Fruit fly (Drosophila melanogaster) whole organism, embryonic: ENCODE data around the gene ClC-c.
A peak's percentile ranks its signal among the peaks of the same experiment; 100 is the strongest.

Source experiments
- Bgb ChIP-seq: fragments of 200-800 bp; sonication (Bioruptor generic); IDR thresholded peaks from 2 replicates; pipeline ENCODE4 v1.3.6; 2022; ENCODE audit warnings: missing biosample characterization, missing genetic modification characterization; ENCODE audit not compliant: partially characterized antibody
- CG10274 ChIP-seq: fragments of 200-800 bp; sonication (Bioruptor generic); optimal IDR thresholded peaks from 3 replicates; lab custom pipeline; 2017; ENCODE audit warnings: missing biosample characterization, mild to moderate bottlenecking, missing genetic modification characterization
- CG10654 ChIP-seq: fragments of 200-800 bp; sonication (Bioruptor generic); optimal IDR thresholded peaks from 2 replicates; lab custom pipeline; 2016; ENCODE audit warnings: missing biosample characterization, missing genetic modification characterization
- CG12104 ChIP-seq: fragments of 200-800 bp; sonication (Bioruptor generic); optimal IDR thresholded peaks from 3 replicates; lab custom pipeline; 2016; ENCODE audit warnings: missing biosample characterization, missing genetic modification characterization
- CG18619 ChIP-seq: fragments of 200-800 bp; sonication (Bioruptor generic); optimal IDR thresholded peaks from 3 replicates; lab custom pipeline; 2017; ENCODE audit warnings: missing biosample characterization, mild to moderate bottlenecking, missing genetic modification characterization
- CG30431 ChIP-seq: fragments of 200-800 bp; sonication (Bioruptor generic); optimal IDR thresholded peaks from 2 replicates; lab custom pipeline; 2017; ENCODE audit warnings: missing biosample characterization, missing genetic modification characterization
- CG3065 ChIP-seq: fragments of 200-800 bp; sonication (Bioruptor generic); optimal IDR thresholded peaks from 2 replicates; lab custom pipeline; 2016; ENCODE audit warnings: missing biosample characterization, missing genetic modification characterization
- CG3163 ChIP-seq: fragments of 200-800 bp; sonication (Bioruptor generic); optimal IDR thresholded peaks from 3 replicates; lab custom pipeline; 2016; ENCODE audit warnings: missing biosample characterization, missing genetic modification characterization
- CG33213 ChIP-seq: fragments of 200-800 bp; sonication (Bioruptor generic); optimal IDR thresholded peaks from 3 replicates; lab custom pipeline; 2016; ENCODE audit warnings: missing biosample characterization, missing genetic modification characterization
- CG3995 ChIP-seq: fragments of 200-800 bp; sonication (Bioruptor generic); optimal IDR thresholded peaks from 3 replicates; lab custom pipeline; 2016; ENCODE audit warnings: missing biosample characterization, missing genetic modification characterization
- CG42726 ChIP-seq: fragments of 200-800 bp; sonication (Bioruptor generic); IDR thresholded peaks from 2 replicates; pipeline ENCODE4 v1.3.6; 2022; ENCODE audit warnings: missing biosample characterization, missing genetic modification characterization; ENCODE audit not compliant: partially characterized antibody
- CG4424 ChIP-seq: fragments of 200-800 bp; sonication (Bioruptor generic); optimal IDR thresholded peaks from 3 replicates; lab custom pipeline; 2016; ENCODE audit warnings: missing biosample characterization, missing genetic modification characterization
- CG4730 ChIP-seq: fragments of 200-800 bp; sonication (Bioruptor generic); IDR thresholded peaks from 2 replicates; pipeline ENCODE4 v1.3.6; 2022; ENCODE audit warnings: missing biosample characterization, missing genetic modification characterization
- CG5245 ChIP-seq: fragments of 200-800 bp; sonication (Bioruptor generic); optimal IDR thresholded peaks from 3 replicates; lab custom pipeline; 2016; ENCODE audit warnings: missing biosample characterization, missing genetic modification characterization
- CG6813 ChIP-seq: fragments of 200-800 bp; sonication (Bioruptor generic); optimal IDR thresholded peaks from 2 replicates; lab custom pipeline; 2017; ENCODE audit warnings: missing biosample characterization, missing genetic modification characterization, mild to moderate bottlenecking, moderate library complexity, missing genetic modification reagents
- CG7372 ChIP-seq: fragments of 200-800 bp; sonication (Bioruptor generic); IDR thresholded peaks from 2 replicates; pipeline ENCODE4 v1.3.6; 2022; ENCODE audit warnings: missing biosample characterization, missing genetic modification characterization
- CG7556 ChIP-seq: fragments of 200-800 bp; sonication (Bioruptor generic); optimal IDR thresholded peaks from 2 replicates; lab custom pipeline; 2017; ENCODE audit warnings: missing biosample characterization, mild to moderate bottlenecking, missing genetic modification characterization
- CG7963 ChIP-seq: fragments of 200-800 bp; sonication (Bioruptor generic); IDR thresholded peaks from 3 replicates; pipeline ENCODE4 v1.3.6; 2022; ENCODE audit warnings: missing biosample characterization, missing genetic modification characterization; ENCODE audit not compliant: partially characterized antibody
- CG8089 ChIP-seq: fragments of 200-800 bp; sonication (Bioruptor generic); optimal IDR thresholded peaks from 3 replicates; lab custom pipeline; 2016; ENCODE audit warnings: missing biosample characterization, missing genetic modification characterization
- CG9609 ChIP-seq: fragments of 200-800 bp; sonication (Bioruptor generic); optimal IDR thresholded peaks from 3 replicates; lab custom pipeline; 2016; ENCODE audit warnings: missing biosample characterization, missing genetic modification characterization
- Dad ChIP-seq: fragments of 200-800 bp; sonication (Bioruptor generic); optimal IDR thresholded peaks from 3 replicates; lab custom pipeline; 2016; ENCODE audit warnings: missing biosample characterization, missing genetic modification characterization
- Dll ChIP-seq: fragments of 200-800 bp; sonication (Bioruptor generic); IDR thresholded peaks from 4 replicates; pipeline ENCODE4 v1.3.6; 2022; ENCODE audit warnings: missing biosample characterization, missing genetic modification characterization; ENCODE audit not compliant: partially characterized antibody
- Doc3 ChIP-seq: fragments of 200-800 bp; sonication (Bioruptor generic); IDR thresholded peaks from 3 replicates; pipeline ENCODE4 v1.3.6; 2022; ENCODE audit warnings: missing biosample characterization, missing genetic modification characterization; ENCODE audit not compliant: partially characterized antibody
- Dp ChIP-seq: fragments of 200-800 bp; sonication (Bioruptor generic); optimal IDR thresholded peaks from 2 replicates; lab custom pipeline; 2018; ENCODE audit warnings: missing biosample characterization, mild to moderate bottlenecking, missing genetic modification characterization, moderate library complexity
- Dref ChIP-seq: fragments of 200-800 bp; sonication (Bioruptor generic); IDR thresholded peaks from 2 replicates; pipeline ENCODE4 v1.3.6; 2022; ENCODE audit warnings: missing biosample characterization, missing genetic modification characterization
- Hmx ChIP-seq: fragments of 200-800 bp; sonication (Bioruptor generic); optimal IDR thresholded peaks from 2 replicates; lab custom pipeline; 2016; ENCODE audit warnings: missing biosample characterization, missing genetic modification characterization
- Meics ChIP-seq: fragments of 200-800 bp; sonication (Bioruptor generic); optimal IDR thresholded peaks from 2 replicates; lab custom pipeline; 2017; ENCODE audit warnings: missing biosample characterization, mild to moderate bottlenecking, missing genetic modification characterization
- NFAT ChIP-seq: fragments of 200-800 bp; sonication (Bioruptor generic); IDR thresholded peaks from 2 replicates; pipeline ENCODE4 v1.3.6; 2022; ENCODE audit warnings: missing biosample characterization, missing genetic modification characterization
- Neu2 ChIP-seq: fragments of 200-800 bp; sonication (Bioruptor generic); optimal IDR thresholded peaks from 3 replicates; lab custom pipeline; 2016; ENCODE audit warnings: missing biosample characterization, missing genetic modification characterization, borderline replicate concordance
- Sry-δ ChIP-seq: fragments of 200-800 bp; sonication (Bioruptor generic); optimal IDR thresholded peaks from 2 replicates; lab custom pipeline; 2016; ENCODE audit warnings: missing biosample characterization, missing genetic modification characterization
- ap ChIP-seq: fragments of 200-800 bp; sonication (Bioruptor generic); IDR thresholded peaks from 2 replicates; pipeline ENCODE4 v1.3.6; 2022; ENCODE audit warnings: missing biosample characterization, missing genetic modification characterization
- ash1 ChIP-seq: fragments of 200-800 bp; sonication (Bioruptor generic); optimal IDR thresholded peaks from 2 replicates; lab custom pipeline; 2018; ENCODE audit warnings: missing biosample characterization, mild to moderate bottlenecking, missing genetic modification characterization
- cato ChIP-seq: fragments of 200-800 bp; sonication (Bioruptor generic); optimal IDR thresholded peaks from 2 replicates; lab custom pipeline; 2016; ENCODE audit warnings: missing biosample characterization, missing genetic modification characterization, borderline replicate concordance
- crc ChIP-seq: fragments of 200-800 bp; sonication (Bioruptor generic); optimal IDR thresholded peaks from 2 replicates; lab custom pipeline; 2016; ENCODE audit warnings: missing biosample characterization, missing genetic modification characterization
- ewg ChIP-seq: fragments of 200-800 bp; sonication (Bioruptor generic); optimal IDR thresholded peaks from 3 replicates; lab custom pipeline; 2017; ENCODE audit warnings: mild to moderate bottlenecking, missing biosample characterization, missing genetic modification reagents, missing genetic modification characterization
- grau ChIP-seq: fragments of 200-800 bp; optimal IDR thresholded peaks from 3 replicates; lab custom pipeline; 2019; ENCODE audit warnings: missing biosample characterization, mild to moderate bottlenecking, missing genetic modification characterization, moderate library complexity
- hkb ChIP-seq, 2 experiments: fragments of 200-800 bp in 1 of 2; fragments of >200 bp in 1 of 2; sonication (Bioruptor generic) in 1 of 2; IDR thresholded peaks in 1 of 2; optimal IDR thresholded peaks in 1 of 2; 2 replicates each; pipeline versions ENCODE4 v1.3.6 to Lab custom; 2017 to 2022; ENCODE audit warnings: missing biosample characterization in 1 of 2, missing genetic modification characterization in 1 of 2
- knrl ChIP-seq: fragments of 200-800 bp; sonication (Bioruptor generic); IDR thresholded peaks from 3 replicates; pipeline ENCODE4 v1.3.6; 2022; ENCODE audit warnings: missing biosample characterization, missing genetic modification characterization; ENCODE audit not compliant: partially characterized antibody
- lov ChIP-seq, 2 experiments: fragments of 200-800 bp in 1 of 2; fragments of >200 bp in 1 of 2; sonication (Bioruptor generic) in 1 of 2; IDR thresholded peaks in 1 of 2; optimal IDR thresholded peaks in 1 of 2; 2 replicates in 1 of 2; 3 replicates in 1 of 2; pipeline versions ENCODE4 v1.3.6 to Lab custom; 2017 to 2022; ENCODE audit warnings: missing biosample characterization in 1 of 2, missing genetic modification characterization in 1 of 2
- pan ChIP-seq, 4 experiments: fragments of >200 bp in 3 of 4; fragments of 200-800 bp in 1 of 4; sonication (Bioruptor generic) in 1 of 4; optimal IDR thresholded peaks in 3 of 4; IDR thresholded peaks in 1 of 4; 2 replicates each; pipeline versions ENCODE4 v1.3.6 to Lab custom; 2017 to 2022; ENCODE audit warnings: missing biosample characterization in 2 of 4, missing genetic modification characterization in 2 of 4, mixed read lengths in 1 of 4
- pfk ChIP-seq: fragments of 200-800 bp; sonication (Bioruptor generic); optimal IDR thresholded peaks from 2 replicates; lab custom pipeline; 2018; ENCODE audit warnings: missing biosample characterization, mild to moderate bottlenecking, missing genetic modification characterization, moderate library complexity
- pita ChIP-seq: fragments of 200-800 bp; sonication (Bioruptor generic); optimal IDR thresholded peaks from 2 replicates; lab custom pipeline; 2017; ENCODE audit warnings: missing biosample characterization, mild to moderate bottlenecking, missing genetic modification characterization
- pnt ChIP-seq: fragments of 200-800 bp; sonication (Bioruptor generic); optimal IDR thresholded peaks from 3 replicates; lab custom pipeline; 2016; ENCODE audit warnings: missing biosample characterization, missing genetic modification characterization
- rib ChIP-seq: fragments of 200-800 bp; sonication (Bioruptor generic); IDR thresholded peaks from 2 replicates; pipeline ENCODE4 v1.3.6; 2022; ENCODE audit warnings: missing biosample characterization, missing genetic modification characterization
- run ChIP-seq: fragments of 200-800 bp; sonication (Bioruptor generic); optimal IDR thresholded peaks from 3 replicates; lab custom pipeline; 2018; ENCODE audit warnings: missing biosample characterization, mild to moderate bottlenecking, missing genetic modification characterization
- sd ChIP-seq: fragments of 200-800 bp; sonication (Bioruptor generic); optimal IDR thresholded peaks from 3 replicates; lab custom pipeline; 2018; ENCODE audit warnings: missing biosample characterization, mild to moderate bottlenecking, missing genetic modification characterization, moderate library complexity
- twi ChIP-seq: fragments of 200-800 bp; optimal IDR thresholded peaks from 2 replicates; lab custom pipeline; 2019; ENCODE audit warnings: missing biosample characterization, mild to moderate bottlenecking, missing genetic modification characterization, moderate library complexity
- unpg ChIP-seq: fragments of 200-800 bp; sonication (Bioruptor generic); optimal IDR thresholded peaks from 3 replicates; lab custom pipeline; 2018; ENCODE audit warnings: missing biosample characterization, mild to moderate bottlenecking, missing genetic modification characterization, moderate library complexity
- wor ChIP-seq: fragments of 200-800 bp; sonication (Bioruptor generic); IDR thresholded peaks from 2 replicates; pipeline ENCODE4 v1.3.6; 2022; ENCODE audit warnings: missing biosample characterization, missing genetic modification characterization

The ClC-c gene

DNA sequence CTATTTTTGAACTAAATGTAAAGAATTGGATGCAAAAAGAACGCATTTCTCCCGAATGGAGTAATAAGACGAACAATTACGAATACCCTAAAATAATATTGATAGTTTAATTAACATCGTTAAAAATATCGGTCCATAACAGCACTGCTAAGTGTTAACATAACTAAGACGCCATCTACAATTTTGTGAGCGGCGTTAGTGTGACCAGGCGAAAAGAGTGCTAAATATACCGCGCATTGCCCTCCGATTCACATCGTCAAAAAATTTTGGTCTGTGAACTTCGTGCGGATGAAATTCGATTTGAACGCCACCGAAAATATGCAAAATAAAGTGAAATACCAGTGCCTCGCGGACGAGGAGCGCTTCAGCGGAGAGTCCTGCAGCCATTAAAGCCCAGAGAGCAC is 38.5 kb upstream of the ClC-c start, which contains the start of gene Mbs (continued):
- TF ChIP-seq lov (optimal IDR thresholded peaks at IDR 0.05; lab: Kevin White, UChicago) (no peak), lov (GFP tag; IDR thresholded peaks at IDR 0.05; lab: Robert Waterston, UW) (no peak), Meics (peak; percentile 12), CG10654 (GFP tag; lab: Kevin White, UChicago) (no peak), CG3065 (GFP tag; lab: Kevin White, UChicago) (no peak), rib (GFP tag; lab: Robert Waterston, UW) (no peak), ash1 (no peak), pfk (GFP tag; lab: Kevin White, UChicago) (peak; percentile 32), NFAT (peak; percentile 10; the same call in 1 of the 2 replicates), ap (no peak), cato (GFP tag; lab: Kevin White, UChicago) (no peak), Dad (peak; percentile 3), CG3163 (GFP tag; lab: Kevin White, UChicago) (no peak), twi (tag; lab: Kevin White, UChicago) (no peak), run (peak; percentile 6), grau (tag; lab: Kevin White, UChicago) (peak; percentile 16), pan (optimal IDR thresholded peaks at IDR 0.05; lab: Kevin White, UChicago) (no peak), pan (GFP tag; optimal IDR thresholded peaks at IDR 0.05 in 1 of 2, IDR thresholded peaks at IDR 0.05 in 1 of 2) (peak in 1 of 2 experiments; percentile 28), sd (tag; lab: Kevin White, UChicago) (no peak), Dll (GFP tag; lab: Robert Waterston, UW) (peak; percentile 10; the same call in 3 of the 4 replicates), CG4424 (no peak), Bgb (GFP tag; lab: Robert Waterston, UW) (peak; percentile 66), CG42726 (peak; percentile 54; the same call in 1 of the 2 replicates), Dref (GFP tag; lab: Robert Waterston, UW) (peak; percentile 41), Hmx (GFP tag; lab: Kevin White, UChicago) (no peak), CG6813 (GFP tag; lab: Kevin White, UChicago) (no peak), pnt (no peak), CG5245 (GFP tag; lab: Kevin White, UChicago) (no peak), CG18619 (GFP tag; lab: Kevin White, UChicago) (peak; percentile 23), crc (GFP tag; lab: Kevin White, UChicago) (no peak), CG30431 (GFP tag; lab: Kevin White, UChicago) (no peak), unpg (GFP tag; lab: Kevin White, UChicago) (peak; percentile 2), CG12104 (GFP tag; lab: Kevin White, UChicago) (no peak), CG7372 (GFP tag; lab: Robert Waterston, UW) (no peak), Sry-δ (peak; percentile 49), CG9609 (no peak), ewg (GFP tag; lab: Kevin White, UChicago) (no peak), CG8089 (GFP tag; lab: Kevin White, UChicago) (no peak), pita (GFP tag; lab: Kevin White, UChicago) (no peak), Neu2 (GFP tag; lab: Kevin White, UChicago) (no peak), CG4730 (GFP tag; lab: Robert Waterston, UW) (no peak), CG7963 (peak; percentile 22; the same call in 1 of the 3 replicates), knrl (GFP tag; lab: Robert Waterston, UW) (peak; percentile 42), CG10274 (GFP tag; lab: Kevin White, UChicago) (no peak), CG3995 (no peak), Dp (GFP tag; lab: Kevin White, UChicago) (no peak), wor (GFP tag; lab: Robert Waterston, UW) (no peak), hkb (optimal IDR thresholded peaks at IDR 0.05; lab: Kevin White, UChicago) (no peak), hkb (GFP tag; IDR thresholded peaks at IDR 0.05; lab: Robert Waterston, UW) (peak; percentile 31; the same call in 1 of the 2 replicates), CG33213 (GFP tag; lab: Kevin White, UChicago) (peak; percentile 51), CG7556 (GFP tag; lab: Kevin White, UChicago) (no peak), Doc3 (peak; percentile 37; the same call in 2 of the 3 replicates)
